Worm (Caenorhabditis elegans) whole organism, late embryonic: ENCODE data around the gene tmed-13.
A peak's percentile ranks its signal among the peaks of the same experiment; 100 is the strongest.

Experiments used
- C08G9.2 ChIP-seq: sonication (generic microtip); optimal IDR thresholded peaks from 2 replicates; lab custom pipeline; 2016; ENCODE audit warnings: mild to moderate bottlenecking, missing genetic modification characterization, moderate library complexity, missing compliant biosample characterization
- C38D4.7 ChIP-seq: fragments of 200-800 bp; sonication (Bioruptor generic); optimal IDR thresholded peaks from 2 replicates; lab custom pipeline; 2018; ENCODE audit warnings: mild to moderate bottlenecking, missing genetic modification characterization, moderate library complexity, missing compliant biosample characterization
- K02D7.2 ChIP-seq: sonication (generic microtip); optimal IDR thresholded peaks from 2 replicates; lab custom pipeline; 2017; ENCODE audit warnings: mild to moderate bottlenecking, missing genetic modification characterization, missing compliant biosample characterization
- Y22D7AL.16 ChIP-seq: sonication (generic microtip); optimal IDR thresholded peaks from 2 replicates; lab custom pipeline; 2016; ENCODE audit warnings: missing genetic modification characterization, missing compliant biosample characterization
- ceh-14 ChIP-seq: sonication (generic microtip); optimal IDR thresholded peaks from 2 replicates; lab custom pipeline; 2016; ENCODE audit warnings: missing genotype, missing genetic modification characterization, missing compliant biosample characterization
- ceh-18 ChIP-seq: sonication (generic microtip); optimal IDR thresholded peaks from 2 replicates; lab custom pipeline; 2016; ENCODE audit warnings: missing genetic modification characterization, missing compliant biosample characterization
- ceh-19 ChIP-seq: fragments of 200-800 bp; sonication (Bioruptor generic); optimal IDR thresholded peaks from 2 replicates; lab custom pipeline; 2018; ENCODE audit warnings: mild to moderate bottlenecking, missing genetic modification characterization, missing compliant biosample characterization
- ceh-34 ChIP-seq: sonication (generic microtip); optimal IDR thresholded peaks from 2 replicates; lab custom pipeline; 2016; ENCODE audit warnings: mild to moderate bottlenecking, missing genetic modification characterization, missing compliant biosample characterization
- ceh-6 ChIP-seq: fragments of 200-800 bp; sonication (Bioruptor generic); optimal IDR thresholded peaks from 2 replicates; lab custom pipeline; 2018; ENCODE audit warnings: mild to moderate bottlenecking, missing genetic modification characterization, missing compliant biosample characterization
- che-1 ChIP-seq: sonication (generic microtip); optimal IDR thresholded peaks from 2 replicates; lab custom pipeline; 2016; ENCODE audit warnings: mild to moderate bottlenecking, missing genetic modification characterization, missing compliant biosample characterization
- dmd-4 ChIP-seq: sonication (generic microtip); optimal IDR thresholded peaks from 2 replicates; lab custom pipeline; 2016; ENCODE audit warnings: borderline replicate concordance, missing genetic modification characterization, missing compliant biosample characterization
- dve-1 ChIP-seq: sonication (generic microtip); optimal IDR thresholded peaks from 2 replicates; lab custom pipeline; 2017; ENCODE audit warnings: antibody characterized with exemption, mild to moderate bottlenecking, missing genetic modification characterization, missing compliant biosample characterization
- elt-2 ChIP-seq: sonication (generic microtip); optimal IDR thresholded peaks from 2 replicates; lab custom pipeline; 2016; ENCODE audit warnings: missing genetic modification reagents, missing genetic modification characterization, missing compliant biosample characterization
- ets-4 ChIP-seq: sonication (generic microtip); optimal IDR thresholded peaks from 2 replicates; lab custom pipeline; 2016; ENCODE audit warnings: missing genetic modification characterization, missing compliant biosample characterization
- fkh-10 ChIP-seq: fragments of 150-350 bp; optimal IDR thresholded peaks from 2 replicates; lab custom pipeline; 2014; ENCODE audit warnings: missing biosample characterization, missing genetic modification reagents, missing genetic modification characterization
- fkh-6 ChIP-seq: sonication (generic microtip); optimal IDR thresholded peaks from 2 replicates; lab custom pipeline; 2016; ENCODE audit warnings: missing genetic modification characterization, missing compliant biosample characterization
- gmeb-2 ChIP-seq: sonication (generic microtip); optimal IDR thresholded peaks from 2 replicates; lab custom pipeline; 2016; ENCODE audit warnings: missing genetic modification characterization, inconsistent platforms, missing compliant biosample characterization
- hlh-13 ChIP-seq: fragments of 200-800 bp; sonication (Bioruptor generic); optimal IDR thresholded peaks from 2 replicates; lab custom pipeline; 2018; ENCODE audit warnings: mild to moderate bottlenecking, missing genetic modification characterization, missing compliant biosample characterization
- hlh-30 ChIP-seq: sonication (generic microtip); optimal IDR thresholded peaks from 2 replicates; lab custom pipeline; 2017; ENCODE audit warnings: antibody characterized with exemption, missing genetic modification characterization, missing compliant biosample characterization; ENCODE audit not compliant: insufficient read depth
- lim-6 ChIP-seq: sonication (generic microtip); optimal IDR thresholded peaks from 2 replicates; lab custom pipeline; 2016; ENCODE audit warnings: missing genetic modification characterization, missing compliant biosample characterization
- madf-2 ChIP-seq: sonication (generic microtip); optimal IDR thresholded peaks from 2 replicates; lab custom pipeline; 2017; ENCODE audit warnings: missing genetic modification characterization, missing compliant biosample characterization
- nfya-1 ChIP-seq: sonication (generic microtip); optimal IDR thresholded peaks from 2 replicates; lab custom pipeline; 2017; ENCODE audit warnings: missing genetic modification characterization, mild to moderate bottlenecking, missing compliant biosample characterization, antibody characterized with exemption, moderate library complexity
- nhr-232 ChIP-seq: sonication (generic microtip); optimal IDR thresholded peaks from 2 replicates; lab custom pipeline; 2016; ENCODE audit warnings: missing genetic modification characterization, missing compliant biosample characterization
- pag-3 ChIP-seq: sonication (generic microtip); optimal IDR thresholded peaks from 2 replicates; lab custom pipeline; 2016; ENCODE audit warnings: missing compliant biosample characterization, missing genetic modification characterization, borderline replicate concordance
- pat-9 ChIP-seq: fragments of 200-800 bp; sonication (Bioruptor generic); optimal IDR thresholded peaks from 2 replicates; lab custom pipeline; 2018; ENCODE audit warnings: mild to moderate bottlenecking, missing genetic modification characterization, moderate library complexity, missing compliant biosample characterization
- pax-1 ChIP-seq: fragments of 150-350 bp; optimal IDR thresholded peaks from 2 replicates; lab custom pipeline; 2014; ENCODE audit warnings: missing biosample characterization, missing genetic modification characterization
- pha-4 ChIP-seq: fragments of 150-350 bp; optimal IDR thresholded peaks from 2 replicates; lab custom pipeline; 2018; ENCODE audit warnings: missing biosample characterization, missing genetic modification reagents, missing genetic modification characterization
- pqm-1 ChIP-seq: sonication (generic microtip); optimal IDR thresholded peaks from 2 replicates; lab custom pipeline; 2016; ENCODE audit warnings: missing genetic modification characterization, missing compliant biosample characterization
- pros-1 ChIP-seq: fragments of 150-350 bp; optimal IDR thresholded peaks from 2 replicates; lab custom pipeline; 2014; ENCODE audit warnings: missing biosample characterization, missing genetic modification reagents, missing genetic modification characterization
- ref-2 ChIP-seq: sonication (generic microtip); optimal IDR thresholded peaks from 2 replicates; lab custom pipeline; 2016; ENCODE audit warnings: missing genetic modification characterization, missing compliant biosample characterization
- sdc-2 ChIP-seq: sonication (generic microtip); optimal IDR thresholded peaks from 2 replicates; lab custom pipeline; 2016; ENCODE audit warnings: missing genotype, missing genetic modification characterization, missing compliant biosample characterization
- syd-9 ChIP-seq: sonication (generic microtip); optimal IDR thresholded peaks from 2 replicates; lab custom pipeline; 2016; ENCODE audit warnings: mild to moderate bottlenecking, missing genetic modification characterization, moderate library complexity, missing compliant biosample characterization
- unc-42 ChIP-seq: sonication (generic microtip); optimal IDR thresholded peaks from 2 replicates; lab custom pipeline; 2016; ENCODE audit warnings: missing genotype, missing genetic modification characterization, missing compliant biosample characterization
- unc-86 ChIP-seq: sonication (generic microtip); optimal IDR thresholded peaks from 2 replicates; lab custom pipeline; 2016; ENCODE audit warnings: missing genetic modification characterization, missing compliant biosample characterization

The tmed-13 gene

ce11 chrIV:6506424-6506823 lies 35.2 kb upstream of the tmed-13 start, which contains the start of gene pqn-89:
TSS of gene pqn-89 (plus strand) at chrIV:6506724.
- TF ChIP-seq C38D4.7 (GFP tag; lab: Kevin White, UChicago) (no peak), pha-4 (no peak), ceh-6 (GFP tag; lab: Kevin White, UChicago) (no peak), nhr-232 (tag; lab: Kevin White, UChicago) (no peak), K02D7.2 (tag; lab: Kevin White, UChicago) (no peak), pax-1 (tag; lab: Kevin White, UChicago) (no peak), gmeb-2 (tag; lab: Kevin White, UChicago) (no peak), C08G9.2 (tag; lab: Kevin White, UChicago) (no peak), hlh-13 (GFP tag; lab: Kevin White, UChicago) (no peak)

- no peak for TF ChIP-seq pros-1
- TF ChIP-seq che-1 (tag; lab: Kevin White, UChicago) = no peak
- TF ChIP-seq ceh-19 (GFP tag; lab: Kevin White, UChicago) = no peak
- no peak for TF ChIP-seq lim-6 (tag; lab: Kevin White, UChicago)
- TF ChIP-seq elt-2 = peak; percentile 26
- no peak for TF ChIP-seq pax-1 (tag; lab: Kevin White, UChicago)
Observed at ce11 chrIV:6502725-6503124, 31.5 kb upstream of the tmed-13 start.

ce11 chrIV:6500843-6501242 lies 29.7 kb upstream of the tmed-13 start:
- TF ChIP-seq ets-4 (tag; lab: Kevin White, UChicago) = no peak
- peak; percentile 44 for TF ChIP-seq dve-1 (tag; lab: Kevin White, UChicago)
- no peak for TF ChIP-seq syd-9
- TF ChIP-seq hlh-30 (tag; lab: Kevin White, UChicago) = peak; percentile 39
- no peak for TF ChIP-seq ceh-6 (GFP tag; lab: Kevin White, UChicago)
- TF ChIP-seq madf-2 (tag; lab: Kevin White, UChicago) = no peak
- no peak for TF ChIP-seq lim-6 (tag; lab: Kevin White, UChicago)
- no peak for TF ChIP-seq fkh-10
- no peak for TF ChIP-seq hlh-13 (GFP tag; lab: Kevin White, UChicago)
- TF ChIP-seq pha-4 = no peak
- peak; percentile 27 for TF ChIP-seq ceh-18
- TF ChIP-seq pqm-1 = no peak
- TF ChIP-seq, all 69 proteins: peak for 3

ce11 chrIV:6500433-6500832 lies 29.2 kb upstream of the tmed-13 start:
- TF ChIP-seq ceh-14 (tag; lab: Kevin White, UChicago) (no peak), nfya-1 (tag; lab: Kevin White, UChicago) (no peak), sdc-2 (tag; lab: Kevin White, UChicago) (no peak), syd-9 (no peak), dmd-4 (no peak), ceh-34 (no peak), pat-9 (tag; lab: Kevin White, UChicago) (no peak), pqm-1 (no peak), fkh-6 (tag; lab: Kevin White, UChicago) (no peak), unc-86 (tag; lab: Kevin White, UChicago) (no peak), pag-3 (tag; lab: Kevin White, UChicago) (no peak), Y22D7AL.16 (tag; lab: Kevin White, UChicago) (no peak), ref-2 (tag; lab: Kevin White, UChicago) (no peak)

ce11 chrIV:6496103-6496502 lies 24.9 kb upstream of the tmed-13 start:
- TF ChIP-seq unc-42 = no peak
- TF ChIP-seq, all 69 proteins: peak for 0
